Worm (Caenorhabditis elegans): Measurements from ENCODE around the gene try-12.

ce11 chrV:7424336-7424735, 24.8 kb upstream of the try-12 start, which contains the start of gene F18E3.10:
- TF ChIP-seq lin-32 (GFP tag; optimal IDR thresholded peaks at IDR 0.05) (no peak), pha-4 (tag; optimal IDR thresholded peaks at IDR 0.05) (no peak), ces-1 (GFP tag; optimal IDR thresholded peaks at IDR 0.05) (no peak), nhr-28 (tag; optimal IDR thresholded peaks at IDR 0.05) (no peak), sptf-1 (tag; optimal IDR thresholded peaks at IDR 0.05) (no peak), nhr-2 (tag; optimal IDR thresholded peaks at IDR 0.05) (no peak), mab-5 (tag; optimal IDR thresholded peaks at IDR 0.05) (no peak), elt-3 (tag; optimal IDR thresholded peaks at IDR 0.05) (no peak), unc-62 (GFP tag; optimal IDR thresholded peaks at IDR 0.05) (no peak), bed-3 (GFP tag; optimal IDR thresholded peaks at IDR 0.05) (no peak), ceh-83 (GFP tag; optimal IDR thresholded peaks at IDR 0.05) (no peak)
